Worm (Caenorhabditis elegans) whole organism, early embryonic: ENCODE data around the gene sdz-20.

ENCODE experiments used
- B0310.2 ChIP-seq: sonication (generic microtip); optimal IDR thresholded peaks from 2 replicates; lab custom pipeline; 2016; ENCODE audit warnings: mild to moderate bottlenecking, missing genetic modification characterization, missing compliant biosample characterization
- aly-1 ChIP-seq: sonication (generic microtip); optimal IDR thresholded peaks from 2 replicates; lab custom pipeline; 2016; ENCODE audit warnings: missing genetic modification characterization, missing compliant biosample characterization
- ama-1 ChIP-seq: fragments of 150-350 bp; optimal IDR thresholded peaks from 2 replicates; lab custom pipeline; 2014
- ceh-13 ChIP-seq: fragments of 200-800 bp; sonication (Bioruptor generic); optimal IDR thresholded peaks from 2 replicates; lab custom pipeline; 2018; ENCODE audit warnings: mild to moderate bottlenecking, missing genetic modification characterization, missing compliant biosample characterization
- ceh-36 ChIP-seq: sonication (generic microtip); optimal IDR thresholded peaks from 2 replicates; lab custom pipeline; 2016; ENCODE audit warnings: missing genetic modification characterization, inconsistent platforms, missing compliant biosample characterization
- ets-7 ChIP-seq: sonication (generic microtip); optimal IDR thresholded peaks from 2 replicates; lab custom pipeline; 2016; ENCODE audit warnings: missing genotype, missing genetic modification characterization, missing compliant biosample characterization
- flt-1 ChIP-seq: fragments of 200-800 bp; sonication (Bioruptor generic); IDR thresholded peaks from 2 replicates; pipeline ENCODE4 v1.3.6; 2022; ENCODE audit warnings: missing genetic modification characterization, missing compliant biosample characterization
- hmbx-1 ChIP-seq: sonication (generic microtip); optimal IDR thresholded peaks from 2 replicates; lab custom pipeline; 2016; ENCODE audit warnings: mild to moderate bottlenecking, missing genetic modification characterization, missing compliant biosample characterization
- hmg-4 ChIP-seq: fragments of 200-800 bp; sonication (Bioruptor generic); optimal IDR thresholded peaks from 2 replicates; lab custom pipeline; 2018; ENCODE audit warnings: mild to moderate bottlenecking, missing genetic modification characterization, missing compliant biosample characterization
- hnd-1 ChIP-seq: sonication (generic microtip); optimal IDR thresholded peaks from 2 replicates; lab custom pipeline; 2016; ENCODE audit warnings: missing genetic modification characterization, missing compliant biosample characterization
- pes-1 ChIP-seq: fragments of 200-800 bp; sonication (Bioruptor generic); IDR thresholded peaks from 2 replicates; pipeline ENCODE4 v1.3.6; 2022; ENCODE audit warnings: missing genetic modification reagents, missing genetic modification characterization, missing compliant biosample characterization
- scrt-1 ChIP-seq: fragments of 200-800 bp; sonication (Bioruptor generic); IDR thresholded peaks from 2 replicates; pipeline ENCODE4 v1.3.6; 2022; ENCODE audit warnings: missing genetic modification characterization, missing compliant biosample characterization
- sea-1 ChIP-seq: fragments of 200-800 bp; sonication (Bioruptor generic); conservative IDR thresholded peaks from 2 replicates; pipeline ENCODE4 v1.3.6; 2022; ENCODE audit warnings: missing genetic modification characterization, missing compliant biosample characterization
- tbx-11 ChIP-seq: fragments of 200-800 bp; sonication (Bioruptor generic); IDR thresholded peaks from 2 replicates; pipeline ENCODE4 v1.3.6; 2022; ENCODE audit warnings: missing genetic modification characterization, missing compliant biosample characterization
- tbx-37 ChIP-seq: fragments of 200-800 bp; sonication (Bioruptor generic); conservative IDR thresholded peaks from 2 replicates; pipeline ENCODE4 v1.3.6; 2022; ENCODE audit warnings: missing genetic modification reagents, missing genetic modification characterization, missing compliant biosample characterization
- tra-4 ChIP-seq: sonication (generic microtip); optimal IDR thresholded peaks from 2 replicates; lab custom pipeline; 2017; ENCODE audit warnings: missing genetic modification characterization, missing compliant biosample characterization

sdz-20 gene

DNA sequence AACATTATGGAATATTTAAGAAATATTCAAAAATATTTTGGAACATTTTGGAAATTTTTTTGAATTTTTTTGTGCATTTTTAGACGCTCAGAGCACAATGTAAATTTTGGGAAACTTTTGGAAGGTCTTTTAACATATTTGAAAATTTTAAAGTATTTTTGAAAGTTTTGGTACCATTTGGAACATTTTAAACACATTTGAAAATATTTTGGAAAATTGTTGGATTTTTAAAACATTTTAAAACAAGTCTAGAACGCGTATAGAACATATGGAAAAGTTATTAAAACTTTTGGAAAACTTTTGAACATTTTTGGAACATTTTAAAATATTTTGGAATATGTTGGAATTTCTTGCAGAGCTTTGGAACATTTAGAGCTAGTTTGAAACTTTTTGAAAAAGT lies at the start of gene sdz-20:
sdz-20 (plus strand) TSS at position 301 of the 400 bp plus-strand sequence.
- TF ChIP-seq scrt-1 (GFP tag; lab: Robert Waterston, UW), result no peak
- TF ChIP-seq flt-1 (GFP tag; lab: Robert Waterston, UW), result no peak
- no peak for TF ChIP-seq ceh-13 (GFP tag; lab: Kevin White, UChicago)
- no peak for TF ChIP-seq tra-4
- no peak for TF ChIP-seq tbx-37 (GFP tag; lab: Robert Waterston, UW)
- TF ChIP-seq B0310.2 (tag; lab: Kevin White, UChicago), result no peak
- no peak for TF ChIP-seq tbx-11 (GFP tag; lab: Robert Waterston, UW)
- TF ChIP-seq pes-1 (GFP tag; lab: Robert Waterston, UW), result no peak
- no peak for TF ChIP-seq aly-1
- TF ChIP-seq hmbx-1 (tag; lab: Kevin White, UChicago), result no peak

DNA sequence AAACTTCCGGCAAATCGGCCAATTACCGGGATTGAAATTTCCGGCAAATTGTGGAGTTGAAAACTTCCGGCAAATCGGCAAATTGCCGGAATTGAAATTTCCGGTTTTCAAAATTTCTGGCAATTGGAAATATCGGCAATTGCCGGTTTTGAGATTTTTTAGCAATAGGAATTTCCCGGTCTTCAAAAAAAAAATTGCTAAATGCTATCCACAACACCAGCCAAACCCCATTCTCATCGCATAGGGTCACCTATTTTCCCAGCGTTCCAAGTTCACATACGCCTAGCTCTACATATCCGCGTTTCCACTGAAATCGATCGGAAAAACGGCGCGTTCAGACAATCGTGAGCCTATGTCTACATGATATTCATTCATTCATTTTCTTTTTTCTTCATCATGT lies 48.4 kb upstream of the sdz-20 start, which contains the start of gene F56A8.8:
F56A8.8 (plus strand) TSS at position 301 of the 400 bp plus-strand sequence.
- TF ChIP-seq B0310.2 (tag; lab: Kevin White, UChicago) (no peak), tbx-11 (GFP tag; lab: Robert Waterston, UW) (no peak), ets-7 (tag; lab: Kevin White, UChicago) (no peak), flt-1 (GFP tag; lab: Robert Waterston, UW) (no peak), aly-1 (no peak), hnd-1 (tag; lab: Kevin White, UChicago) (no peak), tra-4 (no peak)

DNA sequence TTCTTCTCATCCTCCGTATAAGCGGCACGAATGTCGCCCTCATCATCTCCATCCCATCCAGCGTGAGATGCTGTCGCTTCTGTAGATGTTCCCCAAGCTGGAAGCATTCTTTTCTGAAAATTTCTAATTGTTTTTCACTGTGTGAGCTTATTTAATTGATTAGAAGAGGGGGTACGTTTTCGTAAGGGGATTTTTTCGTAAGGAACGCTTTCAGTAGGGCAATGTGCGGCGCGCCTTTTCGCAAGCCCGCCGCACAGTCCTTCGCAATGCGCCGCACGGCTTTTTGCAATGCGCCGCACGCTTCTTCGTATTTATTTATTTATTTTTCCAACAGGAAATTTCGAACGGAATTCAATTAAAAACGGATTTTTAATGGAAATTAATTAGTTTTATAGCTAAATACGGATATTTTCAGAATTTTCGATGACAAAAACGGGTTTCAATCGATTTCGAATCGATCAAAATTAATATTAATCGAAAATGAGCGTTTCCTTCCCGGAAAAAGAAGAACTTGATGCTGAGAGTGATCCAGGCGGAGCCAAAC lies 40.8 kb upstream of the sdz-20 start, which contains the start of gene set-25:
set-25 (minus strand) TSS at position 120 of the 544 bp plus-strand sequence.
- TF ChIP-seq sea-1 (GFP tag; lab: Robert Waterston, UW), result peak; percentile 53; the same call in 1 of the 2 replicates
- TF ChIP-seq tbx-11 (GFP tag; lab: Robert Waterston, UW), result peak; percentile 51; the same call in 1 of the 2 replicates
- peak; percentile 47; the same call in 1 of the 2 replicates for TF ChIP-seq scrt-1 (GFP tag; lab: Robert Waterston, UW)
- peak; percentile 14 for TF ChIP-seq ceh-13 (GFP tag; lab: Kevin White, UChicago)
- peak; percentile 80 for TF ChIP-seq pes-1 (GFP tag; lab: Robert Waterston, UW)

DNA sequence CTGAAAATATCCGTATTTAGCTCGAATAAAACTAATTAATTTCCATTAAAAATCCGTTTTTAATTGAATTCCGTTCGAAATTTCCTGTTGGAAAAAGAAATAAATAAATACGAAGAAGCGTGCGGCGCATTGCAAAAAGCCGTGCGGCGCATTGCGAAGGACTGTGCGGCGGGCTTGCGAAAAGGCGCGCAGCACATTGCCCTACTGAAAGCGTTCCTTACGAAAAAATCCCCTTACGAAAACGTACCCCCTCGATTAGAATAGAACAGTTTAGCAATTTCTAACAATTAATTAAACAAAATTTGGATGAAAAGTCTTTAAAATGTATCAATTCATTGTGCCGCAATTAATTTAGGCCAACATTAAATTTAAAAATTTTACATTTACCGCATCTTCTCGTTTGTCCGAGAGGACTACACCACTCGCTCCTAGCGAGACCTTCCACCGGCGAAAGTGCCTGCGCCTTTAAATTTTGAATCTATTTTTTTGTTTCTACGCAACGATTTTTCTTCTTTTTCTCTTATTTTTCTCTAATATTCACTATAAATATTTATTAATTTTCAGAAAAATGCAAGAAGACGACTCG lies 37.5 kb upstream of the sdz-20 start, which contains the start of gene npp-18:
npp-18 (plus strand) TSS at position 565 of the 586 bp plus-strand sequence.
- TF ChIP-seq tbx-11 (GFP tag; lab: Robert Waterston, UW) (peak; percentile 83), tbx-37 (GFP tag; lab: Robert Waterston, UW) (peak; percentile 75; the same call in 1 of the 2 replicates), scrt-1 (GFP tag; lab: Robert Waterston, UW) (peak; percentile 84), pes-1 (GFP tag; lab: Robert Waterston, UW) (peak; percentile 83), sea-1 (GFP tag; lab: Robert Waterston, UW) (peak; percentile 87), flt-1 (GFP tag; lab: Robert Waterston, UW) (peak; percentile 73)

DNA sequence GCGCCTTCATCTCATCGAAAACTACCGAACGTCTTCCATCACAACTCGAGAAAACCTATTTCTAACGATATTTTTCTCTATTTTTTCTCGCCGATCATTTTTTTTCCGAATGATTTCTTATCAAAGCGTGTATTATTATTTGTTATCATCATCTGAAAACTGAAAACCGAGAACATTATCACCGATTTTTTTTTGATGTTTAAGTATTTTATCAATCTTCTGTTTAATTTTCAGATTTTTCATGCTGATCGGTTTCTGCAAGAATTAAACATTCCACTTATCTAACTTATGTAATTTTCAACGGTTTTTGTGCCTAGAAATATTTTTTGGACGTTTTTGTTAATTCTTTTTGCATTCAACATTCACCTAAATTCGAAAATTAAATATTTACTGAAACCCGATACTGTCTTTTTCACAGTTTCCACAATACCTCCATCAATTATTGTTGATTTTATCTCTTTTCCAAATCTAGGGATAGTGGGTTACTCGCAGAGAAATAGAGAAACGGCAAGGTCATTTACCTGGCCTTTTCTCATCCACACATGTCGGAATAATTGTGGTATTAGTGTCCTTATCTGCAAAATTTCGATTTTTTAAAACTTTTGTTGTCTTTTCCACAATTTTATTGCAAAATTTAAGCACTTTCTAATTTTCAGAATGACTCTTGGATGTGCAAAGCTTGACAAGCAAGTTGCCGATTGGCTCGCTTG lies 35.0 kb upstream of the sdz-20 start, which contains the start of gene pgm-2:
pgm-2 (plus strand) TSS at position 657 of the 710 bp plus-strand sequence.
- TF ChIP-seq hmbx-1 (tag; lab: Kevin White, UChicago), result no peak
- TF ChIP-seq sea-1 (GFP tag; lab: Robert Waterston, UW), result no peak
- no peak for TF ChIP-seq tbx-37 (GFP tag; lab: Robert Waterston, UW)
- no peak for TF ChIP-seq scrt-1 (GFP tag; lab: Robert Waterston, UW)
- peak; percentile 46 for TF ChIP-seq tra-4
- TF ChIP-seq tbx-11 (GFP tag; lab: Robert Waterston, UW), result no peak
- TF ChIP-seq B0310.2 (tag; lab: Kevin White, UChicago), result no peak
- TF ChIP-seq aly-1, result peak; percentile 12
- TF ChIP-seq ets-7 (tag; lab: Kevin White, UChicago), result no peak
- peak; percentile 32 for TF ChIP-seq ama-1 (lab: Kevin White, UChicago)
- TF ChIP-seq ceh-13 (GFP tag; lab: Kevin White, UChicago), result no peak
- TF ChIP-seq hnd-1 (tag; lab: Kevin White, UChicago), result no peak
- no peak for TF ChIP-seq ceh-36 (tag; lab: Kevin White, UChicago)

DNA sequence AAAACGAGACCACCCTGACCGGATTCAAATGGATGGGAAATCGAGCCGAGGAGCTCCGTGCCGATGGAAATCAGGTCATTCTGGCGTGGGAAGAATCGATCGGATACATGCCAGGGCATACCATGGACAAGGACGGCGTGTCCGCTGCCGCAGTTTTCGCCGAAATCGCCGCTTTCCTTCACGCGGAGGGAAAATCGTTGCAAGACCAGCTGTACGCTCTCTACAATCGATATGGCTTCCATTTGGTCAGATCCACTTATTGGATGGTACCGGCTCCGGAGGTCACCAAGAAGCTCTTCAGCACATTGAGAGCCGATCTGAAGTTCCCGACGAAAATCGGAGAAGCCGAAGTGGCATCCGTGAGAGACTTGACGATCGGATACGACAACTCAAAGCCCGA lies 31.9 kb upstream of the sdz-20 start:
- TF ChIP-seq hmg-4 (GFP tag; lab: Kevin White, UChicago), result no peak

DNA sequence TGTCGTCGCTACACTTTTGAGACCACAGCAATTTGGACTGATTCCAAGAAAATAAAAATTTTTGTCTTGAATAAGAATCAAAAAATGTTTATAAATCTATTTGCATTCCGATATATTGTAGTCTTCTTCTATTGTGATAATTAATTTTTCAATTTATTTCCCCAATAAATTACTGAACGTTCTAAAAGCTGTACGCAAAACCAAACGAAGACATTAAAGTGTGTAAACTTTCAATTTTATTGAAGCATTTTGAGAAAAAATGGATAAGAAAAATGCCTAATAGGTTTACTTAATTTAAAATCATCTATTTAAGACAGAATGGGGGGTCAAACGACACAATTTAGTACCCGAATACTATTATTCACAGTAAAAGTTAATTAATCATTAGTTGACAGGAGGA lies 31.3 kb upstream of the sdz-20 start:
- TF ChIP-seq ets-7 (tag; lab: Kevin White, UChicago) (no peak), hmg-4 (GFP tag; lab: Kevin White, UChicago) (no peak), tbx-11 (GFP tag; lab: Robert Waterston, UW) (no peak), ceh-13 (GFP tag; lab: Kevin White, UChicago) (no peak), ceh-36 (tag; lab: Kevin White, UChicago) (no peak), sea-1 (GFP tag; lab: Robert Waterston, UW) (no peak), ama-1 (lab: Kevin White, UChicago) (no peak), tra-4 (no peak)

DNA sequence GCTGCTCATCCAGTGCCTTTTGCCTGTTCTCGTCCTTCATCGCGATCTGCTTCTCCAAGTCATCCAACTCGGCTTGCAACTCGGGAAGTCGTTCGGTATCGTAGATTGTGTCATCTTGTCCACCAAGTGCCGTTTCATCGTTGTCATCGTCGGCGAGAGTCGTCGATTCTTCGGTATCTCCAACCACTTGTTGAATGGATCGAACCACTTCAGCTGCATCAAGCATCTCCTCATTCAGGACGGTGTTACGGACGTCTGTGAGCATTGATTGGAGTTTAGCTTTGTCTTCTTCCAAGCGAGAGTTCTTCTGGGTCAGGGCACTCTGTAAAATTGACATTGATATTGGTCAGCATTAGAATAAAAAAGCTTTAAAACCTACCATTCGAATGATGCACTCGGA lies 28.3 kb upstream of the sdz-20 start:
- no peak for TF ChIP-seq aly-1
- no peak for TF ChIP-seq ets-7 (tag; lab: Kevin White, UChicago)
- no peak for TF ChIP-seq scrt-1 (GFP tag; lab: Robert Waterston, UW)
- TF ChIP-seq pes-1 (GFP tag; lab: Robert Waterston, UW), result no peak
- TF ChIP-seq ama-1 (lab: Kevin White, UChicago), result no peak
- TF ChIP-seq hmbx-1 (tag; lab: Kevin White, UChicago), result no peak
- no peak for TF ChIP-seq flt-1 (GFP tag; lab: Robert Waterston, UW)
- no peak for TF ChIP-seq ceh-13 (GFP tag; lab: Kevin White, UChicago)
